Fruit fly (Drosophila melanogaster) whole organism, prepupa: Measurements from ENCODE around the gene BTBD9.

Experiments used
- Blimp-1 ChIP-seq: fragments of 200-800 bp; sonication (Bioruptor generic); optimal IDR thresholded peaks from 3 replicates; lab custom pipeline; 2017; ENCODE audit warnings: missing biosample characterization, missing genetic modification characterization, mild to moderate bottlenecking, moderate library complexity, missing genetic modification reagents
- CG8119 ChIP-seq: fragments of 200-800 bp; sonication (Bioruptor generic); IDR thresholded peaks from 3 replicates; pipeline ENCODE4 v1.3.6; 2022; ENCODE audit warnings: missing biosample characterization, missing genetic modification characterization
- CG8632 ChIP-seq: fragments of 200-800 bp; sonication (Bioruptor generic); optimal IDR thresholded peaks from 3 replicates; lab custom pipeline; 2016; ENCODE audit warnings: missing biosample characterization, missing genetic modification characterization
- Hr38 ChIP-seq: sonication (Bioruptor generic); optimal IDR thresholded peaks from 2 replicates; lab custom pipeline; 2016; ENCODE audit warnings: missing biosample characterization, missing genetic modification characterization

DNA sequence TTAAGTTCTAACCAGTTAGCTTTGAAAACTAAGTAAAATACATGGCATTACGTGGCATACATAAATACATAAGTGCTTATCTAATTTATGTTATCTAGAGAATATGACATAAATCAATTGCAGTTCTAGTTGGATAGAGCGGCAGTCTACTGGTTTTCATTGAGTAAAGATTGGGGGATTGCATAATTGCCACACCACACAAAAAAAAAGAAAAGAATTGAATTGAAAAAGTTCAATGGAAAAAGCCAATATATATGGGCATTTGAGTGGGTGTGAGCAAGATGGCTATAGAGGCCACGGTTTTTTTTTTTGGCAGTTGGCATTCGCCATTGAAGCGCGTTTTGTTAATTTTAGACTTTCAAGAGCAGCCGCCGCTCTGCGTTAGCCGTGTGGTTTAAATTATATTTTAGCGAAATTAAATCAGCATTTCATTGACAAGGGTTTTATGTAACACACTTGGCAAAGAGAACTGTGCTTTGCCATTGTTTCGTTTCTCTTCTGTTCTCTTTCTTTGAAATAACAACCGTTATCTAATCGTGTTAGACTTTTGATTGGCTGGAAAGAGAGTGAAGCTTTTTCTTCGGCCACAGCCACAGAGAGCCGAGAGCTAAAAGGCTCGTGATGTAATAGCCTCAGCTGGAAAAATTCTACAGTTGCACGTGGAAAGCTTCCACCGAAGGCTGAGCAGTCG is 15.2 kb downstream of the BTBD9 start:
- TF ChIP-seq Blimp-1 (no peak), Hr38 (GFP tag; lab: Kevin White, UChicago) (no peak), CG8119 (GFP tag; lab: Robert Waterston, UW) (no peak), CG8632 (GFP tag; lab: Kevin White, UChicago) (no peak)
